Fruit fly (Drosophila melanogaster): ENCODE measurements around the gene PH4alphaNE3.

dm6 chr3R:30648851-30649250 lies 44.9 kb downstream of the PH4alphaNE3 start, which contains the start of gene CG34432:
- TF ChIP-seq CG11617 (GFP tag; optimal IDR thresholded peaks at IDR 0.05) (no peak), tj (GFP tag; optimal IDR thresholded peaks at IDR 0.05) (no peak), CG7045 (GFP tag; optimal IDR thresholded peaks at IDR 0.05) (no peak), Hr96 (GFP tag; optimal IDR thresholded peaks at IDR 0.05) (no peak), bab1 (GFP tag; optimal IDR thresholded peaks at IDR 0.05) (no peak), CG5204 (GFP tag; optimal IDR thresholded peaks at IDR 0.05) (no peak), cic (GFP tag; optimal IDR thresholded peaks at IDR 0.05) (no peak), CG14711 (tag; optimal IDR thresholded peaks at IDR 0.05) (no peak), pad (GFP tag; optimal IDR thresholded peaks at IDR 0.05) (no peak)
